Fruit fly (Drosophila melanogaster) whole organism, prepupa: ENCODE results near the gene TfAP-2.
A peak's percentile ranks its signal among the peaks of the same experiment; 100 is the strongest.

ENCODE experiments used
- Blimp-1 ChIP-seq: fragments of 200-800 bp; sonication (Bioruptor generic); optimal IDR thresholded peaks from 3 replicates; lab custom pipeline; 2017; ENCODE audit warnings: missing biosample characterization, missing genetic modification characterization, mild to moderate bottlenecking, moderate library complexity, missing genetic modification reagents
- CG10631 ChIP-seq: fragments of 200-800 bp; sonication (Bioruptor generic); optimal IDR thresholded peaks from 2 replicates; lab custom pipeline; 2016; ENCODE audit warnings: missing biosample characterization, missing genetic modification characterization
- CG10669 ChIP-seq: fragments of 200-800 bp; sonication (Bioruptor generic); optimal IDR thresholded peaks from 3 replicates; lab custom pipeline; 2018; ENCODE audit warnings: missing biosample characterization, mild to moderate bottlenecking, missing genetic modification characterization, moderate library complexity
- CG11294 ChIP-seq: fragments of 200-800 bp; sonication (Bioruptor generic); IDR thresholded peaks from 2 replicates; pipeline ENCODE4 v1.3.6; 2022; ENCODE audit warnings: missing biosample characterization, missing genetic modification characterization
- CG11762 ChIP-seq: fragments of 200-800 bp; sonication (Bioruptor generic); optimal IDR thresholded peaks from 3 replicates; lab custom pipeline; 2016; ENCODE audit warnings: missing biosample characterization, missing genetic modification characterization; ENCODE audit not compliant: insufficient read depth
- CG11902 ChIP-seq: fragments of 200-800 bp; sonication (Bioruptor generic); optimal IDR thresholded peaks from 3 replicates; lab custom pipeline; 2016; ENCODE audit warnings: missing biosample characterization, missing genetic modification characterization
- CG15336 ChIP-seq: fragments of 200-800 bp; sonication (Bioruptor generic); IDR thresholded peaks from 2 replicates; pipeline ENCODE4 v1.3.6; 2022; ENCODE audit warnings: missing biosample characterization, missing genetic modification characterization
- CG16779 ChIP-seq: fragments of 200-800 bp; sonication (Bioruptor generic); optimal IDR thresholded peaks from 3 replicates; lab custom pipeline; 2017; ENCODE audit warnings: missing biosample characterization, mild to moderate bottlenecking, missing genetic modification characterization
- CG3032 ChIP-seq: fragments of 200-800 bp; optimal IDR thresholded peaks from 2 replicates; lab custom pipeline; 2019; ENCODE audit warnings: missing biosample characterization, mild to moderate bottlenecking, missing genetic modification characterization, moderate library complexity
- CG31627 ChIP-seq: fragments of 200-800 bp; sonication (Bioruptor generic); optimal IDR thresholded peaks from 3 replicates; lab custom pipeline; 2016; ENCODE audit warnings: missing biosample characterization, missing genetic modification characterization
- CG32006 ChIP-seq: fragments of 200-800 bp; sonication (Bioruptor generic); optimal IDR thresholded peaks from 3 replicates; lab custom pipeline; 2017; ENCODE audit warnings: missing biosample characterization, mild to moderate bottlenecking, missing genetic modification characterization
- CG4318 ChIP-seq: fragments of 200-800 bp; sonication (Bioruptor generic); optimal IDR thresholded peaks from 3 replicates; lab custom pipeline; 2017; ENCODE audit warnings: missing biosample characterization, mild to moderate bottlenecking, missing genetic modification characterization
- CG6163 ChIP-seq: fragments of 200-800 bp; sonication (Bioruptor generic); IDR thresholded peaks from 3 replicates; pipeline ENCODE4 v1.3.6; 2022; ENCODE audit warnings: missing biosample characterization, missing genetic modification characterization
- CG6854 ChIP-seq: fragments of 200-800 bp; sonication (Bioruptor generic); optimal IDR thresholded peaks from 2 replicates; lab custom pipeline; 2017; ENCODE audit warnings: missing biosample characterization, mild to moderate bottlenecking, missing genetic modification characterization
- CG7368 ChIP-seq: fragments of 200-800 bp; sonication (Bioruptor generic); optimal IDR thresholded peaks from 3 replicates; lab custom pipeline; 2016; ENCODE audit warnings: missing biosample characterization, missing genetic modification characterization
- CG9139 ChIP-seq: fragments of 200-800 bp; sonication (Bioruptor generic); optimal IDR thresholded peaks from 3 replicates; lab custom pipeline; 2017; ENCODE audit warnings: missing biosample characterization, mild to moderate bottlenecking, missing genetic modification characterization
- Eip75B ChIP-seq: fragments of 200-800 bp; sonication (Bioruptor generic); optimal IDR thresholded peaks from 3 replicates; lab custom pipeline; 2016; ENCODE audit warnings: missing biosample characterization, missing genetic modification characterization
- Eip78C ChIP-seq: fragments of 200-800 bp; sonication (Bioruptor generic); peaks from one replicate; lab custom pipeline; 2016; ENCODE audit warnings: missing biosample characterization, missing genetic modification characterization
- Eip93F ChIP-seq: fragments of 200-800 bp; sonication (Bioruptor generic); optimal IDR thresholded peaks from 2 replicates; lab custom pipeline; 2016; ENCODE audit warnings: missing biosample characterization, mild to moderate bottlenecking, missing genetic modification characterization
- Ets21C ChIP-seq: fragments of 200-800 bp; sonication (Bioruptor generic); optimal IDR thresholded peaks from 3 replicates; lab custom pipeline; 2016; ENCODE audit warnings: missing biosample characterization, missing genetic modification characterization
- Gug ChIP-seq: fragments of 200-800 bp; sonication (Bioruptor generic); IDR thresholded peaks from 2 replicates; pipeline ENCODE4 v1.3.6; 2022; ENCODE audit warnings: missing biosample characterization, missing genetic modification characterization
- Hr38 ChIP-seq: sonication (Bioruptor generic); optimal IDR thresholded peaks from 2 replicates; lab custom pipeline; 2016; ENCODE audit warnings: missing biosample characterization, missing genetic modification characterization
- Hr4 ChIP-seq: fragments of 200-800 bp; sonication (Bioruptor generic); optimal IDR thresholded peaks from 3 replicates; lab custom pipeline; 2016; ENCODE audit warnings: missing biosample characterization, missing genetic modification characterization
- Lpt ChIP-seq: fragments of 200-800 bp; sonication (Bioruptor generic); optimal IDR thresholded peaks from 3 replicates; lab custom pipeline; 2016; ENCODE audit warnings: missing biosample characterization, missing genetic modification characterization
- Met ChIP-seq: fragments of 200-800 bp; sonication (Bioruptor generic); optimal IDR thresholded peaks from 3 replicates; lab custom pipeline; 2016; ENCODE audit warnings: missing biosample characterization, missing genetic modification characterization
- OdsH ChIP-seq: fragments of 200-800 bp; sonication (Bioruptor generic); optimal IDR thresholded peaks from 3 replicates; lab custom pipeline; 2016; ENCODE audit warnings: missing biosample characterization, missing genetic modification characterization
- Sox102F ChIP-seq: fragments of 200-800 bp; sonication (Bioruptor generic); optimal IDR thresholded peaks from 2 replicates; lab custom pipeline; 2016; ENCODE audit warnings: missing biosample characterization, mild to moderate bottlenecking, missing genetic modification characterization
- Sox14 ChIP-seq: fragments of 200-800 bp; sonication (Bioruptor generic); optimal IDR thresholded peaks from 3 replicates; lab custom pipeline; 2016; ENCODE audit warnings: missing biosample characterization, missing genetic modification characterization
- Sox15 ChIP-seq: fragments of 200-800 bp; sonication (Bioruptor generic); optimal IDR thresholded peaks from 3 replicates; lab custom pipeline; 2016; ENCODE audit warnings: missing biosample characterization, missing genetic modification characterization
- achi ChIP-seq: fragments of 200-800 bp; sonication (Bioruptor generic); optimal IDR thresholded peaks from 3 replicates; lab custom pipeline; 2016; ENCODE audit warnings: missing biosample characterization, missing genetic modification characterization
- acj6 ChIP-seq: fragments of 200-800 bp; sonication (Bioruptor generic); optimal IDR thresholded peaks from 3 replicates; lab custom pipeline; 2016; ENCODE audit warnings: missing biosample characterization, missing genetic modification characterization
- cyc ChIP-seq: fragments of 200-800 bp; sonication (Bioruptor generic); optimal IDR thresholded peaks from 3 replicates; lab custom pipeline; 2016; ENCODE audit warnings: missing biosample characterization, missing genetic modification characterization
- dac ChIP-seq: fragments of 200-800 bp; sonication (Bioruptor generic); optimal IDR thresholded peaks from 2 replicates; lab custom pipeline; 2017; ENCODE audit warnings: missing biosample characterization, mild to moderate bottlenecking, missing genetic modification characterization
- dsx ChIP-seq: fragments of 200-800 bp; optimal IDR thresholded peaks from 3 replicates; lab custom pipeline; 2019; ENCODE audit warnings: missing biosample characterization, mild to moderate bottlenecking, missing genetic modification characterization, moderate library complexity; ENCODE audit not compliant: poor library complexity, severe bottlenecking
- esn ChIP-seq: fragments of 200-800 bp; sonication (Bioruptor generic); optimal IDR thresholded peaks from 2 replicates; lab custom pipeline; 2016; ENCODE audit warnings: missing biosample characterization, mild to moderate bottlenecking, missing genetic modification characterization, moderate library complexity
- fd85E ChIP-seq: fragments of 200-800 bp; sonication (Bioruptor generic); optimal IDR thresholded peaks from 3 replicates; lab custom pipeline; 2016; ENCODE audit warnings: missing biosample characterization, missing genetic modification characterization
- lz ChIP-seq: fragments of 200-800 bp; sonication (Bioruptor generic); optimal IDR thresholded peaks from 3 replicates; lab custom pipeline; 2016; ENCODE audit warnings: missing biosample characterization, missing genetic modification characterization
- net ChIP-seq: fragments of 200-800 bp; sonication (Bioruptor generic); optimal IDR thresholded peaks from 3 replicates; lab custom pipeline; 2016; ENCODE audit warnings: missing biosample characterization, missing genetic modification characterization
- pdm3 ChIP-seq: fragments of 200-800 bp; sonication (Bioruptor generic); optimal IDR thresholded peaks from 3 replicates; lab custom pipeline; 2016; ENCODE audit warnings: missing biosample characterization, missing genetic modification characterization
- salr ChIP-seq, 2 experiments: fragments of 200-800 bp; sonication (Bioruptor generic); optimal IDR thresholded peaks; 3 replicates each; lab custom pipeline; 2016 to 2018; ENCODE audit warnings: missing biosample characterization in 2 of 2, missing genetic modification characterization in 2 of 2, mild to moderate bottlenecking in 1 of 2
- spab ChIP-seq: fragments of 200-800 bp; sonication (Bioruptor generic); optimal IDR thresholded peaks from 2 replicates; lab custom pipeline; 2017; ENCODE audit warnings: missing biosample characterization, mild to moderate bottlenecking, missing genetic modification characterization, missing genetic modification reagents
- svp ChIP-seq: fragments of 200-800 bp; sonication (Bioruptor generic); peaks from one replicate; lab custom pipeline; 2016; ENCODE audit warnings: missing biosample characterization, missing genetic modification characterization
- topi ChIP-seq: fragments of 200-800 bp; sonication (Bioruptor generic); optimal IDR thresholded peaks from 3 replicates; lab custom pipeline; 2016; ENCODE audit warnings: missing biosample characterization, missing genetic modification characterization
- vri ChIP-seq: fragments of 200-800 bp; sonication (Bioruptor generic); optimal IDR thresholded peaks from 3 replicates; lab custom pipeline; 2016; ENCODE audit warnings: missing biosample characterization, mild to moderate bottlenecking, missing genetic modification characterization

Gene TfAP-2

dm6 chr3L:21586528-21586927 is at the start of gene TfAP-2:
TSS of gene TfAP-2 (plus strand) at chr3L:21586828.
- no peak for TF ChIP-seq lz (GFP tag; lab: Kevin White, UChicago)
- no peak for TF ChIP-seq achi
- TF ChIP-seq Hr38 (GFP tag; lab: Kevin White, UChicago): no peak
- no peak for TF ChIP-seq acj6
- no peak for TF ChIP-seq CG10669 (GFP tag; lab: Kevin White, UChicago)
- no peak for TF ChIP-seq CG6163 (GFP tag; lab: Robert Waterston, UW)
- no peak for TF ChIP-seq salr (GFP tag; optimal IDR thresholded peaks at IDR 0.05; lab: Kevin White, UChicago)
- no peak for TF ChIP-seq Sox102F
- no peak for TF ChIP-seq pdm3 (GFP tag; lab: Kevin White, UChicago)
- TF ChIP-seq Eip93F: no peak
- TF ChIP-seq, all 60 proteins: peak for 0

DNA sequence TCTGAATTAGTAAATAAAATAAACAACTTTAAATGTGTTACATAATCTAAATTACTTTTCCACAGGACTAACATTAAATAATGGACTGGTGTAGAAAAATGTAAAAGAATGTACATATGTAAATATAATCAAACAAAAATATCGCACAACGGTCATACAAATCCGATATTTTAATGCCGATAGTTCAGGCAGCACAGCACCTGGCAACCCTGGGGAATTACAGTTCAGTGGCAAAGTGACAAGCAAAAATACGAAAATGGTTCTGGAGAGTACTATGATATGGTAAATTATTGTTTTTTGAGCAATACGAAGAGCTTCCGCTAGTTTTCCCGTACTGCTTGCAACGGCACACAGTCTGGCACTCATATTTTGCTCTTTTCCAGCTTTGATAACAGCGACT is 49.8 kb upstream of the TfAP-2 start, which contains the start of gene Rpn10:
Gene Rpn10, plus strand, starts transcription at position 144 of the 400 bp plus-strand sequence.
- TF ChIP-seq Eip78C (GFP tag; lab: Kevin White, UChicago) (peak; percentile 73), lz (GFP tag; lab: Kevin White, UChicago) (peak; percentile 31), esn (peak; percentile 27), CG15336 (GFP tag; lab: Robert Waterston, UW) (no peak), achi (no peak), CG31627 (peak; percentile 40), CG3032 (tag; lab: Kevin White, UChicago) (peak; percentile 25), fd85E (GFP tag; lab: Kevin White, UChicago) (no peak), topi (GFP tag; lab: Kevin White, UChicago) (peak; percentile 9)
- TF ChIP-seq, all 60 proteins: peak for 6

DNA sequence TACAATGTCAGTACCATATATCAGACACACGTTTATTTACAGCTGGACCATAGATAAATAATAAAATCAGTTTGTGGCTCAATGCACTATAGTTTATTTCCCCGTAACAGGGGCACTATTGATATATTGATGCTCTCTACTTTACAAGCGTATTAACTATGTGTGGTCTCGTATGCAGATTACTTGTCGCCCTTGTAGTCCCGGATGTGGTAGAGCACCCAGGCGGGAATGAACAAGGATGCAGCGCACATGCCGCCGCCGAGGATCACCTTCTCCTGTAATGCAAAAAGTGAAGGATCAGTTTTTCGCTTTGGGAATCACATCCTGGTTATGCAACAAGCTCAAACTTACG is 47.8 kb upstream of the TfAP-2 start:
- TF ChIP-seq Eip78C (GFP tag; lab: Kevin White, UChicago): no peak
- TF ChIP-seq OdsH (GFP tag; lab: Kevin White, UChicago): no peak
- TF ChIP-seq CG11902: no peak
- TF ChIP-seq Sox102F: no peak
- TF ChIP-seq pdm3 (GFP tag; lab: Kevin White, UChicago): no peak
- TF ChIP-seq Eip93F: no peak
- no peak for TF ChIP-seq Ets21C (GFP tag; lab: Kevin White, UChicago)
- TF ChIP-seq CG11294 (GFP tag; lab: Robert Waterston, UW): no peak
- TF ChIP-seq dsx (GFP tag; lab: Kevin White, UChicago): no peak
- no peak for TF ChIP-seq CG32006
- no peak for TF ChIP-seq Blimp-1 (GFP tag; lab: Kevin White, UChicago)
- no peak for TF ChIP-seq CG7368
- no peak for TF ChIP-seq CG4318 (GFP tag; lab: Kevin White, UChicago)
- no peak for TF ChIP-seq topi (GFP tag; lab: Kevin White, UChicago)
- no peak for TF ChIP-seq Gug
- no peak for TF ChIP-seq CG6854 (GFP tag; lab: Kevin White, UChicago)

DNA sequence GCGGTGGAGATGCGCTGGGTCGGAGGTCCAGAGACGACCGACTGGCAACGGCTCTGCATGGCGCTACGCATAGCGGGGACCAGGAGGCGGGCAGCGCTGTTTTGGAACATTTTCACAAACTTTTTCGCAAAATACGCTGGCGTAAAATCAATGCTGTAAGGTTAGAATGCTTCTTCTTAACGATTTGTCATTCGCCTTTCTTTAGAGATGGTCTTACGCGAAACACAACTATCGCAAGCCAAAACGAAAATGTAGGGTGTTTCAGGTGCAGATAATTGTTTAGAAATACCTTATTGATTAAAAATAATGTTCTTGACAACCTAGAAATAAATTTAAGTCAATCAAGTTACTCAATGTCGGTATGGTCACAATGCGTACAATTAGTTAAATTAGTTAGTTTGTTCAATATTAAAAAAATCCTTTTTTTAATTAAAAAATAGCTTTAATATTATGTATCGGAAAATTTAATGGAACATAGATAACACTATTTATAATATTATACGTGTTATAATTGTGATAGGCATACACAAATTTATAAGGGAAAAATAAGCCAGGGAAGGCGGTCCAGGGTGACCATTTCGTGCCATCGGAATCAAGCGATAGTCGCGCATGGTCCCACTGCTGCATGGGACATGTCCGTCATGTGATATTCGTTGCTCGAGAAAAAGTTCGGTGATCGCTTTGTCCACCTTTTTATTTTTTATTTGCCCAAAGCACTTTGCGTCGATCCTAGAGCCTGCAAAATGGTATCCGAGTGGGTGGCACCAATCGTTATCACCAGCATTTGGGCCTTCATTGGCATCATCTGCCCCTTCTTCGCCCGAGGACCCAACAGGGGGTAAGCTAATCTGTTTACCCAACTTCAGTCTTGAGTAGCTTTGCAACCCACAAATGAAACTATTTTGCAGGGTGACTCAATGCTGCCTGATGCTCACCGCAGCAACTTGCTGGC is 47.1 kb upstream of the TfAP-2 start, which contains the start of the genes COX8 and VhaM9.7-b:
Gene COX8, minus strand, starts transcription at position 203 of the 952 bp plus-strand sequence.
Gene VhaM9.7-b, plus strand, starts transcription at position 618 of the 952 bp plus-strand sequence.
- no peak for TF ChIP-seq CG4318 (GFP tag; lab: Kevin White, UChicago)
- TF ChIP-seq Eip75B (GFP tag; lab: Kevin White, UChicago): no peak
- TF ChIP-seq esn: peak; percentile 67
- TF ChIP-seq CG11762: no peak
- no peak for TF ChIP-seq dac (GFP tag; lab: Kevin White, UChicago)
- no peak for TF ChIP-seq spab (GFP tag; lab: Kevin White, UChicago)
- peak; percentile 66 for TF ChIP-seq vri (GFP tag; lab: Kevin White, UChicago)
- TF ChIP-seq Ets21C (GFP tag; lab: Kevin White, UChicago): peak; percentile 39
- no peak for TF ChIP-seq CG10631 (GFP tag; lab: Kevin White, UChicago)
- TF ChIP-seq svp (GFP tag; lab: Kevin White, UChicago): no peak
- TF ChIP-seq CG3032 (tag; lab: Kevin White, UChicago): peak; percentile 30
- TF ChIP-seq net (GFP tag; lab: Kevin White, UChicago): no peak
- TF ChIP-seq Sox15 (GFP tag; lab: Kevin White, UChicago): peak; percentile 54
- no peak for TF ChIP-seq CG16779 (tag; lab: Kevin White, UChicago)
- TF ChIP-seq CG15336 (GFP tag; lab: Robert Waterston, UW): no peak
- TF ChIP-seq CG11902: peak; percentile 55
- no peak for TF ChIP-seq CG11294 (GFP tag; lab: Robert Waterston, UW)
- TF ChIP-seq CG31627: peak; percentile 67
- TF ChIP-seq fd85E (GFP tag; lab: Kevin White, UChicago): no peak
- TF ChIP-seq CG9139: no peak
- TF ChIP-seq Met (GFP tag; lab: Kevin White, UChicago): no peak
- TF ChIP-seq Sox14: peak; percentile 25
- peak; percentile 60 for TF ChIP-seq cyc
- TF ChIP-seq Lpt (GFP tag; lab: Kevin White, UChicago): no peak
- peak; percentile 61 for TF ChIP-seq Hr4 (GFP tag; lab: Kevin White, UChicago)
